Worm (Caenorhabditis elegans) whole organism, L3 larva: ENCODE results near the gene kdp-1.
A peak's percentile ranks its signal among the peaks of the same experiment; 100 is the strongest.

Source experiments
- R02D3.7 ChIP-seq: fragments of 150-350 bp; optimal IDR thresholded peaks from 2 replicates; lab custom pipeline; 2014; ENCODE audit warnings: missing biosample characterization, missing genetic modification characterization
- ZK546.5 ChIP-seq: sonication (generic microtip); optimal IDR thresholded peaks from 2 replicates; lab custom pipeline; 2017; ENCODE audit warnings: missing biosample characterization, missing genetic modification characterization
- aly-2 ChIP-seq: fragments of 150-350 bp; optimal IDR thresholded peaks from 2 replicates; lab custom pipeline; 2014; ENCODE audit warnings: missing biosample characterization, missing genetic modification characterization
- ama-1 ChIP-seq: fragments of 150-350 bp; optimal IDR thresholded peaks from 2 replicates; lab custom pipeline; 2018
- ceh-16 ChIP-seq: sonication (generic microtip); optimal IDR thresholded peaks from 2 replicates; lab custom pipeline; 2017; ENCODE audit warnings: missing biosample characterization, missing genetic modification characterization
- ceh-82 ChIP-seq: fragments of 150-350 bp; optimal IDR thresholded peaks from 2 replicates; lab custom pipeline; 2014; ENCODE audit warnings: missing biosample characterization, missing genetic modification characterization
- ceh-9 ChIP-seq: sonication (generic microtip); optimal IDR thresholded peaks from 2 replicates; lab custom pipeline; 2018; ENCODE audit warnings: missing biosample characterization, missing genetic modification characterization
- daf-12 ChIP-seq: fragments of 150-350 bp; optimal IDR thresholded peaks from 2 replicates; lab custom pipeline; 2014; ENCODE audit warnings: missing biosample characterization, missing genetic modification reagents, missing genetic modification characterization
- egl-27 ChIP-seq: sonication (generic microtip); optimal IDR thresholded peaks from 4 replicates; lab custom pipeline; 2017; ENCODE audit warnings: missing biosample characterization, missing genetic modification reagents, missing genetic modification characterization
- egl-5 ChIP-seq: fragments of 150-350 bp; optimal IDR thresholded peaks from 2 replicates; lab custom pipeline; 2017; ENCODE audit warnings: missing biosample characterization, missing genetic modification reagents, missing genetic modification characterization, inconsistent platforms
- elt-1 ChIP-seq: fragments of 150-350 bp; optimal IDR thresholded peaks from 2 replicates; lab custom pipeline; 2014; ENCODE audit warnings: missing biosample characterization, missing genetic modification characterization
- elt-2 ChIP-seq: sonication (generic microtip); optimal IDR thresholded peaks from 2 replicates; lab custom pipeline; 2016; ENCODE audit warnings: missing genetic modification reagents, mild to moderate bottlenecking, missing genetic modification characterization, missing compliant biosample characterization
- elt-3 ChIP-seq, 3 experiments: fragments of 150-350 bp in 1 of 3; sonication (generic microtip) in 2 of 3; optimal IDR thresholded peaks; 2 replicates in 2 of 3; 4 replicates in 1 of 3; lab custom pipeline; 2014 to 2017; ENCODE audit warnings: missing biosample characterization in 3 of 3, missing genetic modification characterization in 3 of 3
- fkh-10 ChIP-seq: sonication (generic microtip); optimal IDR thresholded peaks from 2 replicates; lab custom pipeline; 2017; ENCODE audit warnings: missing biosample characterization, missing genetic modification reagents, missing genetic modification characterization
- fkh-2 ChIP-seq: fragments of 150-350 bp; optimal IDR thresholded peaks from 2 replicates; lab custom pipeline; 2014; ENCODE audit warnings: missing biosample characterization, missing genetic modification reagents, missing genetic modification characterization
- fos-1 ChIP-seq: fragments of 150-350 bp; optimal IDR thresholded peaks from 2 replicates; lab custom pipeline; 2014; ENCODE audit warnings: missing biosample characterization, missing genetic modification characterization
- hmg-11 ChIP-seq: sonication (generic microtip); optimal IDR thresholded peaks from 2 replicates; lab custom pipeline; 2016; ENCODE audit warnings: missing genetic modification characterization, missing compliant biosample characterization
- jun-1 ChIP-seq: fragments of 150-350 bp; optimal IDR thresholded peaks from 2 replicates; lab custom pipeline; 2014; ENCODE audit warnings: missing biosample characterization, missing genetic modification reagents, missing genetic modification characterization
- lin-15B ChIP-seq: fragments of 150-350 bp; optimal IDR thresholded peaks from 2 replicates; lab custom pipeline; 2014; ENCODE audit warnings: missing biosample characterization, missing genetic modification characterization
- lin-39 ChIP-seq: fragments of 150-350 bp; optimal IDR thresholded peaks from 2 replicates; lab custom pipeline; 2018; ENCODE audit warnings: missing biosample characterization, missing genetic modification reagents, missing genetic modification characterization
- lsy-12 ChIP-seq: sonication (generic microtip); optimal IDR thresholded peaks from 2 replicates; lab custom pipeline; 2016; ENCODE audit warnings: mild to moderate bottlenecking, missing genetic modification characterization, missing compliant biosample characterization
- mdl-1 ChIP-seq: fragments of 150-350 bp; optimal IDR thresholded peaks from 2 replicates; lab custom pipeline; 2014; ENCODE audit warnings: missing biosample characterization, missing genetic modification characterization
- mml-1 ChIP-seq: fragments of 150-350 bp; sonication (generic microtip); optimal IDR thresholded peaks from 3 replicates; lab custom pipeline; 2014; ENCODE audit warnings: missing biosample characterization, missing genetic modification characterization
- nfya-1 ChIP-seq: sonication (generic microtip); optimal IDR thresholded peaks from 2 replicates; lab custom pipeline; 2017; ENCODE audit warnings: missing genetic modification characterization, mild to moderate bottlenecking, missing compliant biosample characterization, antibody characterized with exemption, moderate library complexity; ENCODE audit not compliant: insufficient read depth
- nhr-11 ChIP-seq: fragments of 150-350 bp; optimal IDR thresholded peaks from 2 replicates; lab custom pipeline; 2014; ENCODE audit warnings: missing biosample characterization, missing genetic modification characterization
- nhr-12 ChIP-seq: fragments of 150-350 bp; optimal IDR thresholded peaks from 2 replicates; lab custom pipeline; 2014; ENCODE audit warnings: missing biosample characterization, missing genetic modification characterization
- nhr-23 ChIP-seq: fragments of 150-350 bp; optimal IDR thresholded peaks from 2 replicates; lab custom pipeline; 2014; ENCODE audit warnings: missing biosample characterization, missing genetic modification reagents, missing genetic modification characterization
- nhr-237 ChIP-seq: fragments of 150-350 bp; optimal IDR thresholded peaks from 2 replicates; lab custom pipeline; 2014; ENCODE audit warnings: missing biosample characterization, missing genetic modification characterization
- nhr-25 ChIP-seq: sonication (generic microtip); optimal IDR thresholded peaks from 2 replicates; lab custom pipeline; 2017; ENCODE audit warnings: missing biosample characterization, missing genetic modification characterization
- nhr-28 ChIP-seq: fragments of 150-350 bp; optimal IDR thresholded peaks from 2 replicates; lab custom pipeline; 2014; ENCODE audit warnings: missing biosample characterization, missing genetic modification characterization
- nhr-43 ChIP-seq: sonication (generic microtip); optimal IDR thresholded peaks from 2 replicates; lab custom pipeline; 2016; ENCODE audit warnings: mild to moderate bottlenecking, missing genetic modification characterization, missing compliant biosample characterization; ENCODE audit not compliant: poor library complexity, severe bottlenecking
- nhr-67 ChIP-seq: fragments of 150-350 bp; optimal IDR thresholded peaks from 2 replicates; lab custom pipeline; 2014; ENCODE audit warnings: missing biosample characterization, missing genetic modification characterization
- nhr-76 ChIP-seq: fragments of 150-350 bp; sonication (generic microtip); optimal IDR thresholded peaks from 5 replicates; lab custom pipeline; 2014; ENCODE audit warnings: missing biosample characterization, missing genetic modification characterization
- nhr-77 ChIP-seq: fragments of 150-350 bp; optimal IDR thresholded peaks from 2 replicates; lab custom pipeline; 2014; ENCODE audit warnings: missing biosample characterization, missing genetic modification characterization
- pha-4 ChIP-seq: fragments of 150-350 bp; optimal IDR thresholded peaks from 2 replicates; lab custom pipeline; 2014; ENCODE audit warnings: missing biosample characterization, missing genetic modification reagents, missing genetic modification characterization
- pqm-1 ChIP-seq: fragments of 150-350 bp; optimal IDR thresholded peaks from 2 replicates; lab custom pipeline; 2017; ENCODE audit warnings: missing biosample characterization, missing genetic modification characterization, inconsistent platforms
- sea-2 ChIP-seq: fragments of 150-350 bp; sonication (generic microtip); optimal IDR thresholded peaks from 4 replicates; lab custom pipeline; 2014; ENCODE audit warnings: missing biosample characterization, missing genetic modification reagents, missing genetic modification characterization
- snpc-4 ChIP-seq: fragments of 150-350 bp; optimal IDR thresholded peaks from 2 replicates; lab custom pipeline; 2014; ENCODE audit warnings: missing biosample characterization, missing genetic modification characterization
- tbx-2 ChIP-seq: sonication (generic microtip); optimal IDR thresholded peaks from 2 replicates; lab custom pipeline; 2016; ENCODE audit warnings: mild to moderate bottlenecking, missing genetic modification characterization, missing compliant biosample characterization
- unc-39 ChIP-seq: sonication (generic microtip); optimal IDR thresholded peaks from 4 replicates; lab custom pipeline; 2017; ENCODE audit warnings: missing biosample characterization, missing genetic modification characterization
- unc-62 ChIP-seq: fragments of 150-350 bp; sonication (generic microtip); optimal IDR thresholded peaks from 4 replicates; lab custom pipeline; 2014; ENCODE audit warnings: missing biosample characterization, missing genetic modification reagents, missing genetic modification characterization
- zag-1 ChIP-seq: fragments of 150-350 bp; optimal IDR thresholded peaks from 2 replicates; lab custom pipeline; 2014; ENCODE audit warnings: missing biosample characterization, missing genetic modification characterization
- ztf-11 ChIP-seq: fragments of 150-350 bp; optimal IDR thresholded peaks from 2 replicates; lab custom pipeline; 2014; ENCODE audit warnings: missing biosample characterization, missing genetic modification characterization
- ztf-4 ChIP-seq: fragments of 150-350 bp; optimal IDR thresholded peaks from 2 replicates; lab custom pipeline; 2014; ENCODE audit warnings: missing biosample characterization, missing genetic modification characterization

Gene kdp-1

DNA sequence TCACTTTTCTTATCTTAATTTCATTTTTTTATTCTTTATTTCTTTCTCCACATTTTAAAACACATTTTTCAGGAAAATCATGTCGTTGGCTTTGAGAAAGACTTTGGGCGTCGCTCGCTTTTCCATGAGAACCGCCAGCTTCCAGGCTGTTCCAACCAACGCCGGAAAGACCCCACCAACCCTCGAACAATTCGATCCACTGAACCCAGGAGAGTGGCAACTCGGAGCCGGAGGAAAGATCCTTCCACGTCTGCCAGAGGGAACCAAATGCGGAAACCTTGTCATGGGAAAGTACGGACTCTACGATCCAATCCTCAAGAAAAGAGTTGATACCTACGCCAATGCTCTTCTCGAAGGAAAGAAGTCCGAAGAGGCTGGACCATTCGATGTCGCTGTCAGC, at the start of gene kdp-1:
Gene kdp-1, plus strand, starts transcription at position 80 of the 400 bp plus-strand sequence.
- TF ChIP-seq nhr-23 (tag; lab: Kevin White, UChicago): no peak
- TF ChIP-seq elt-2: no peak
- TF ChIP-seq ceh-82: no peak
- no peak for TF ChIP-seq tbx-2 (tag; lab: Kevin White, UChicago)
- no peak for TF ChIP-seq nhr-43 (tag; lab: Kevin White, UChicago)
- TF ChIP-seq ZK546.5 (tag; lab: Kevin White, UChicago): no peak
- TF ChIP-seq egl-5: no peak
- no peak for TF ChIP-seq fos-1 (tag; lab: Kevin White, UChicago)
- no peak for TF ChIP-seq unc-62
- TF ChIP-seq pqm-1 (tag; lab: Kevin White, UChicago): no peak
- no peak for TF ChIP-seq mdl-1
- no peak for TF ChIP-seq snpc-4 (tag; lab: Kevin White, UChicago)
- no peak for TF ChIP-seq nhr-25 (tag; lab: Kevin White, UChicago)
- TF ChIP-seq lsy-12 (tag; lab: Kevin White, UChicago): no peak
- no peak for TF ChIP-seq mml-1
- no peak for TF ChIP-seq nhr-77 (tag; lab: Kevin White, UChicago)
- no peak for TF ChIP-seq pha-4 (tag; lab: Kevin White, UChicago)
- TF ChIP-seq elt-3 (tag; optimal IDR thresholded peaks at IDR 0.05; lab: Kevin White, UChicago): no peak
- TF ChIP-seq zag-1 (tag; lab: Kevin White, UChicago): no peak
- no peak for TF ChIP-seq lin-39 (tag; lab: Kevin White, UChicago)

DNA sequence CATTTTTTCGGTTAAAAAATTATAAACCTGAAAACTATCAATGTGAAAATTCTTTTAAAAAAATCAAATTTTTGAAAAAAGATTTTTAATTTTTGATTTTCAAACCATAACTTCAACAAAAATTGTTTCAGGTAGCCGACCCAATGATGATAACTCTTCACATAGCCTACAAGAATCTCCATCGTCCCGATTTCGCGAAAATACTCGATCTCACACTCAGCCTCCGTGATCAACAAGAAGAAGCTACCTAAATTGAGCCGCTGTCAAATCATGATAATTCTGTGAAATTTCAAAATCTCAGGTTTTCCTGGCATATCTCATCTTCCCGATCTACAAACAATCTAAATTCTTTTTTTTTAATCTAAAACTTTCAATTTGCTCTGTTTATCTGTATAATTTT, 49.7 kb upstream of the kdp-1 start:
- TF ChIP-seq ama-1: peak; percentile 33
- no peak for TF ChIP-seq lsy-12 (tag; lab: Kevin White, UChicago)
- TF ChIP-seq, all 47 proteins: peak for 1

DNA sequence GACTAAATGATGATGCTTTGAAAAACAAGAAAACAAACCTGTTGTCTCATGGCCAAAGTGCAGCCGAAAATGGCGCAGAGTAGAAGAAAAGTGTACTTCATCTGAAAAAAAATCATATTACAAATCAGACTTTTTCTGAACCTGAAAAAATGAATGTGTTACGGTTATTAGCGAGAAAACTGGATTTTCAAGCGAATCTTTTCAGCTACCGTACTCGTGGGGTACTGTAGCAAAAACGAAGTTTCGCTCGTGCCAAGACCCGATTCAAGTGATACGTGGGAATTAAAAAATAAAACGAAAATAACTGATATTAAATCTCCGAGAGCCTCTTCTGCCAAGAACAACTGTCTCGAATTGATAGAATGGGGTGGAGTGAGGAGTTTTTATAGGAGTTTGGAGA, 47.8 kb upstream of the kdp-1 start, which contains the start of gene ttr-51:
Gene ttr-51, minus strand, starts transcription at position 101 of the 400 bp plus-strand sequence.
- peak; percentile 57 for TF ChIP-seq pqm-1 (tag; lab: Kevin White, UChicago)
- TF ChIP-seq hmg-11 (tag; lab: Kevin White, UChicago): no peak
- peak; percentile 41 for TF ChIP-seq elt-2
- no peak for TF ChIP-seq jun-1 (tag; lab: Kevin White, UChicago)
- no peak for TF ChIP-seq nhr-12 (tag; lab: Kevin White, UChicago)

DNA sequence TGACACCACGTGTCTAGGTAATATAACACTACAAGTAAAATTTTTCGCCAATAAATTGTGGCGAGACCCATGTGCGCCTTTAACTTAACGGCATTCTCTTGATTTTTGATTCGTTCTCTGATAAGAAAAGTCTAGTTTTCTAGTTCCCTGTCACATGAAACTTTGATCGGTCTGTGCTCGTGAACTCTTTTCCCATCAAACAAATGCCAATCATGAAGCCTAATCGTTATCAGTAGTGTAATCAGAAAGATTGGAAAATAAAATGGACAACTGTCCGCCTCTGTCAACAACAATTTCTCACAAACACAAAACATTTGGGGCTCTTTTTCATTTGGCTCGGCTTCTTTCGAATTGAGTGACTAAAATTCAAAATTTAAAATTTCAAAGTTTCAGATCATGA, 46.1 kb upstream of the kdp-1 start, which contains the start of gene ttr-45:
Gene ttr-45, plus strand, starts transcription at position 385 of the 400 bp plus-strand sequence.
- TF ChIP-seq jun-1 (tag; lab: Kevin White, UChicago): peak; percentile 61
- no peak for TF ChIP-seq unc-39 (tag; lab: Kevin White, UChicago)
- no peak for TF ChIP-seq nhr-77 (tag; lab: Kevin White, UChicago)
- TF ChIP-seq nhr-11 (tag; lab: Kevin White, UChicago): no peak
- TF ChIP-seq aly-2 (tag; lab: Kevin White, UChicago): no peak
- no peak for TF ChIP-seq ceh-9 (tag; lab: Kevin White, UChicago)
- TF ChIP-seq tbx-2 (tag; lab: Kevin White, UChicago): no peak
- no peak for TF ChIP-seq nhr-28 (tag; lab: Kevin White, UChicago)
- TF ChIP-seq fkh-10 (GFP tag; lab: Kevin White, UChicago): no peak
- no peak for TF ChIP-seq snpc-4 (tag; lab: Kevin White, UChicago)
- peak; percentile 92 for TF ChIP-seq pqm-1 (tag; lab: Kevin White, UChicago)
- TF ChIP-seq nhr-43 (tag; lab: Kevin White, UChicago): no peak
- no peak for TF ChIP-seq egl-27
- no peak for TF ChIP-seq R02D3.7 (tag; lab: Kevin White, UChicago)
- no peak for TF ChIP-seq lin-15B
- TF ChIP-seq ceh-82: no peak
- no peak for TF ChIP-seq nhr-12 (tag; lab: Kevin White, UChicago)
- no peak for TF ChIP-seq ceh-16 (tag; lab: Kevin White, UChicago)
- no peak for TF ChIP-seq zag-1 (tag; lab: Kevin White, UChicago)
- TF ChIP-seq sea-2: no peak
- TF ChIP-seq fos-1 (tag; lab: Kevin White, UChicago): no peak
- TF ChIP-seq unc-62: no peak
- peak; percentile 98 for TF ChIP-seq elt-2
- no peak for TF ChIP-seq ZK546.5 (tag; lab: Kevin White, UChicago)
- TF ChIP-seq daf-12 (tag; lab: Kevin White, UChicago): no peak
- no peak for TF ChIP-seq lsy-12 (tag; lab: Kevin White, UChicago)
- no peak for TF ChIP-seq nhr-237 (tag; lab: Kevin White, UChicago)
- peak; percentile 52 for TF ChIP-seq pha-4 (tag; lab: Kevin White, UChicago)
- no peak for TF ChIP-seq nhr-76 (tag; lab: Kevin White, UChicago)
- no peak for TF ChIP-seq ztf-11 (tag; lab: Kevin White, UChicago)
- TF ChIP-seq nhr-67 (tag; lab: Kevin White, UChicago): no peak
- TF ChIP-seq ztf-4 (tag; lab: Kevin White, UChicago): no peak
- TF ChIP-seq ama-1: no peak
- TF ChIP-seq nhr-23 (tag; lab: Kevin White, UChicago): no peak
- no peak for TF ChIP-seq fkh-2 (tag; lab: Kevin White, UChicago)
- TF ChIP-seq mml-1: no peak
- no peak for TF ChIP-seq elt-3 (tag; optimal IDR thresholded peaks at IDR 0.05; lab: Kevin White, UChicago)
- TF ChIP-seq egl-5: peak; percentile 73
- no peak for TF ChIP-seq mdl-1
- peak; percentile 24 for TF ChIP-seq nfya-1 (tag; lab: Kevin White, UChicago)
- TF ChIP-seq hmg-11 (tag; lab: Kevin White, UChicago): no peak
- no peak for TF ChIP-seq elt-1 (tag; lab: Kevin White, UChicago)
- peak; percentile 5 for TF ChIP-seq lin-39 (tag; lab: Kevin White, UChicago)
